Worm (Caenorhabditis elegans) whole organism, dauer: ENCODE measurements around the gene mrg-1.

Experiments
- unc-62 ChIP-seq: sonication (generic microtip); optimal IDR thresholded peaks from 2 replicates; lab custom pipeline; 2017; ENCODE audit warnings: missing biosample characterization, missing genetic modification reagents, missing genetic modification characterization

Gene mrg-1

ce11 chrIII:12877527-12878234, 3.2 kb upstream of the mrg-1 start, which contains the start of the genes cec-7 and enu-3.5:
cec-7 (minus strand) TSS chrIII:12877577.
enu-3.5 (plus strand) TSS chrIII:12878196.
- no peak for TF ChIP-seq unc-62

ce11 chrIII:12875653-12876052, 1.2 kb upstream of the mrg-1 start:
- no peak for TF ChIP-seq unc-62

DNA sequence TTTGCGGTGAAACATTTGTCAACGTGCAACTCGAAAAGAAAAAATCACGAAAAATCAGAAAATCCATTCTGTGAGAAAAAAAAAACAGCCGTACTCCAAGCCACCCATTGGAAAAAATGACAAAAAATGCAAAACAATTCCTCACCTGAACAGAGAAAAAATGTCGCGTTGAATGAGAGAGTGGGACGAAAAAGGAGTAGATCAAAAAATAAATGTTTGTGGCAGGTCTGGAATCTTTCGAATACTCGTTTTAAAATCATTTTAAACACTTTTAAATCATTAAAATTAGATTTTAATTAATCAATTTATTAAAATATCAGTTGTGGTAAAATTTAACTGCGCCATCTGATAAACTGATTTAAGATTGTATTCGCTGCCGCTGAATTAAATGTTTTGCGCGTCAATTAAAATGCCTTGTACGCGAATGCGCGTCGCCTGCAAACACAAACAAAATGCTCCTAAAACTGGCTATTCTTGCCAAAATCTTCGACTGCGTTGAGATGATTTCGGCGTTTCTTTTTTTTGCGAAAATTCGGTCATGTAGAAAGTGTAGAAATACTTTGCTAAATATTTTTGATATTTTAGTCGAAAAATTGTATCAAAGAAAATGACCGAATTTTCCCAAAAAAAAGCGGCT, 4.3 kb downstream of the mrg-1 start, which contains the start of gene Y37D8A.6:
TSS of gene Y37D8A.6 (minus strand) at position 238 of the 637 bp plus-strand sequence.
- TF ChIP-seq unc-62, result no peak

- TF ChIP-seq unc-62, result no peak
Observed at ce11 chrIII:12864648-12865047, 9.8 kb downstream of the mrg-1 start, which contains the start of gene Y37D8A.8. Y37D8A.8 (plus strand) TSS chrIII:12864948.

ce11 chrIII:12860119-12860518, 14.3 kb downstream of the mrg-1 start:
- no peak for TF ChIP-seq unc-62

- no peak for TF ChIP-seq unc-62
Observed at ce11 chrIII:12856628-12857027, 17.8 kb downstream of the mrg-1 start, which contains the start of gene Y37D8A.26. Y37D8A.26 (minus strand) TSS chrIII:12856728.

- no peak for TF ChIP-seq unc-62
Observed at ce11 chrIII:12855394-12855793, 19.1 kb downstream of the mrg-1 start, which contains the start of gene Y37D8A.5. Y37D8A.5 (minus strand) TSS chrIII:12855494.

ce11 chrIII:12851034-12851433, 23.4 kb downstream of the mrg-1 start:
- no peak for TF ChIP-seq unc-62

ce11 chrIII:12849691-12850090, 24.8 kb downstream of the mrg-1 start:
- no peak for TF ChIP-seq unc-62

DNA sequence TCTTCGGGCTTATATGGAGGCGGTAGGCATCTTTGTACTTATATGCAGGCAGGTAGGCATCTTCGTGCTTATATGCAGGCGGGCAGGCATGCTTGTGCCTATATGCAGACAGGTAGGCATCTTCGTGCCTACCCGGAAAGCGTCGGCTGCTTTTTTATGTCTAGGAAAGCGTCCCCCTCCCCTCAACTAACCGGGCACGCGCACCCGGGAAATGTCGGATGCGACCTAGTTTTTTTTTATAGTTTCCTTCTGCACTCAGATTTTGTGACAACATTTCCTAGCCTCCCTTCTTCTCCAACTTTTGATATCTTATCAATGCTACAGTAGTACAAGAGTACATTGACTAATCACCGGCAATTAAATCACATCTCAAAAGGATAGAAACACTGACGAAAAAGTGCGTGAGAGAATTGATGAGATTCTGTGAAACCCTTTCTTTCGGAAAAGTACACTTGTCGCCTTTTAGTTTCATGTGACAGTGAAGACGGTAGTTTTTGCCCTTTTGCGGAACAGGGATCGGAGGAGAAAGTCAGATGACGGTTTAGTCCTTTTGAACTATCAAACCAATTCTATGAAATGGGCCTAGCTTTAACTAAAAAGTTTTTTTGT, 25.4 kb downstream of the mrg-1 start:
- TF ChIP-seq unc-62, result no peak

- no peak for TF ChIP-seq unc-62
Observed at ce11 chrIII:12847623-12848022, 26.8 kb downstream of the mrg-1 start.

DNA sequence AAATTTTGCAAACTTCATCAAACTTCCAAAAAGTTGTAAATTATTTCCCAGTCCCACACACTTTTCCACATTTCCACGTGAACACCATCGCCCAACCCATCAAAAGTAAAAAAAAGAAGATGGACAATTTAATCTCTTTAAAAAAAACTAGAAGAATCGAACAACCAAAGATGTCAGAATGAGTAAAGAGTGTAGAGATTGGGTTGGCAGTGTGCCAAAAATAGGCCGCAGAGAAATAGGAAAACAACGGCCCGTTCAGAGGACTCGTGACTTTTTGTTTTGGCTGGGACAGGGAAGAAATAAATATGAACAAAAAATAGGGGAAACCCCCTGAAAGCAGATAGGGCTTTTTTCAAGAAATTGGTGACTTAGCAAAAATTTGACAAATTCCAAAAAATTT, 31.6 kb downstream of the mrg-1 start:
- TF ChIP-seq unc-62, result no peak

DNA sequence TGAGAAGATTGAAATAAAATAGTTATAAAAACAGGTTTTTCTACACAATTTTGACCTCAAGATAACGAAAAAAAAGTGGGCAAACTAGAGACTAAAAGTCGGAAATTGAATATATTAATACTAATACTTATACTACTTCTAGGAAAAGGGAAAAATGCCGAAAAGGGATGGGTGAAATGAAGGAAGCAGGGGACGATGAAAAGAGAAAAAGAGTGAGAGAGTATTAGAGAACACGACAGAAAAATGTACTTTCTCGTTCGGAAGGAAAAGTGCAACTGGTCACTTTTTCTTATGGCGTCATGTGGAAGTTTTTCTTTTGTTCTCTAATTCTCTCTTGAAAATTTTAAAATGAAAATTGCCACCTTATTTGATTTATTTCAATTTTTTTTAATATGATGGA, 33.1 kb downstream of the mrg-1 start:
- no peak for TF ChIP-seq unc-62

ce11 chrIII:12840204-12840603, 34.3 kb downstream of the mrg-1 start:
- TF ChIP-seq unc-62, result no peak

DNA sequence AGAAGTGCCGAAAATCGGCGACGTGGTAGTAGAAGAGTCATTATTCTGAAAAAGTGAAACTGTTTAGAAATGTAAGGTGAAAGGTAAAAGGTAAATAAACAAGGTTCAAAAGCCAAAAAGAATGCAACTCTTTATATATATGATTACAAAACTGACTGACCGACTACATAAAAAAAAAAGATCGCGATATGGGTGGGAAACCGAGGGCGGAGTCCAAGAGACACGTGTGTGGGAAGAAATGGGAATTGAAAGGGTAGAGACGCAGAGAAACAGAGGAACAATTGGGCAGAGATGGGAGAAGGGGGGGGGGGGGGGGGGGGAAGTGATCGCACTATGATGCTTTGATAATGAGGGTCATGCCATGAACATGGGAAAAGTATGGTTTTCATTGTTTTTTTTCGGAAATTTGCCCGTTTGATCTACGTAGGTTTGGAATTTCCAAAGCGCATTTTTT, 35.5 kb downstream of the mrg-1 start, which contains the start of gene Y37D8A.4:
TSS of gene Y37D8A.4 (minus strand) at position 51 of the 454 bp plus-strand sequence.
- TF ChIP-seq unc-62, result no peak

ce11 chrIII:12838299-12838698, 36.2 kb downstream of the mrg-1 start:
- no peak for TF ChIP-seq unc-62

ce11 chrIII:12836742-12837285, 37.6 kb downstream of the mrg-1 start:
- TF ChIP-seq unc-62, result no peak
